Worm (Caenorhabditis elegans) whole organism, midembryonic: Measurements from ENCODE around the gene nspg-3.

Experiments used
- T22C8.4 ChIP-seq: fragments of 200-800 bp; sonication (Bioruptor generic); IDR thresholded peaks from 2 replicates; pipeline ENCODE4 v1.3.6; 2022; ENCODE audit warnings: missing genetic modification characterization, missing compliant biosample characterization
- cog-1 ChIP-seq: sonication (generic microtip); optimal IDR thresholded peaks from 2 replicates; lab custom pipeline; 2016; ENCODE audit warnings: missing genetic modification characterization, missing compliant biosample characterization
- ztf-29 ChIP-seq: fragments of 200-800 bp; sonication (Bioruptor generic); IDR thresholded peaks from 2 replicates; pipeline ENCODE4 v1.3.6; 2022; ENCODE audit warnings: missing genetic modification reagents, missing genetic modification characterization, missing compliant biosample characterization

- TF ChIP-seq T22C8.4 (no peak), ztf-29 (no peak), cog-1 (no peak)
These were observed 44.0 kb downstream of the nspg-3 start for ce11 chrII:6135530-6135929.
